Worm (Caenorhabditis elegans) whole organism, late embryonic: ENCODE results near the gene Y49F6C.7.

Experiments used
- ama-1 ChIP-seq: fragments of 150-350 bp; optimal IDR thresholded peaks from 2 replicates; lab custom pipeline; 2014
- dmd-4 ChIP-seq: sonication (generic microtip); optimal IDR thresholded peaks from 2 replicates; lab custom pipeline; 2016; ENCODE audit warnings: borderline replicate concordance, missing genetic modification characterization, missing compliant biosample characterization
- elt-2 ChIP-seq: sonication (generic microtip); optimal IDR thresholded peaks from 2 replicates; lab custom pipeline; 2016; ENCODE audit warnings: missing genetic modification reagents, missing genetic modification characterization, missing compliant biosample characterization
- eyg-1 ChIP-seq: sonication (generic microtip); optimal IDR thresholded peaks from 2 replicates; lab custom pipeline; 2016; ENCODE audit warnings: missing genotype, missing genetic modification characterization, missing compliant biosample characterization
- pag-3 ChIP-seq: sonication (generic microtip); optimal IDR thresholded peaks from 2 replicates; lab custom pipeline; 2016; ENCODE audit warnings: missing compliant biosample characterization, missing genetic modification characterization, borderline replicate concordance
- pax-1 ChIP-seq: fragments of 150-350 bp; optimal IDR thresholded peaks from 2 replicates; lab custom pipeline; 2014; ENCODE audit warnings: missing biosample characterization, missing genetic modification characterization
- pha-4 ChIP-seq: fragments of 150-350 bp; optimal IDR thresholded peaks from 2 replicates; lab custom pipeline; 2018; ENCODE audit warnings: missing biosample characterization, missing genetic modification reagents, missing genetic modification characterization

DNA sequence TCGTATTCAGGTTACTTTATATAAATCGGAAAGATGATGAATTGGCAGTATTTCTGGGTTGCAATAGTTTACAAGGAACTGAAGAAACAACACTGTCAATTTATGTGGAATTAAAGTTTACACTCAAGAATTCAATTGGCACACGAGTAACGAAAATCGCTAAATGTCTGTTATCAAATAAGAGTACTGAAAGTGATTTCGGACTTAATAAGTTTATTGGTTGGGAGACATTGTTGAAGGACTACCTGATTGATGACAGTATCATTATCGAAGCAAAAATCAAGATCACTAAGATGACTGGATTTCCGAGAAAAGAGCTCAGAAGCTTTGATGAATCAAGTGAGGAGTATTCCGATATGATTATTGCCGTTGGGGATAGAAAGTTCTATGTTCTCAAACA lies 7.3 kb upstream of the Y49F6C.7 start:
- TF ChIP-seq elt-2 (tag; lab: Kevin White, UChicago) = no peak
- TF ChIP-seq ama-1 (lab: Kevin White, UChicago) = no peak
- no peak for TF ChIP-seq eyg-1
- TF ChIP-seq pha-4 = no peak
- no peak for TF ChIP-seq dmd-4
- TF ChIP-seq pag-3 = no peak
- no peak for TF ChIP-seq pax-1 (tag; lab: Kevin White, UChicago)
